Worm (Caenorhabditis elegans) whole organism, L3 larva: ENCODE results near the gene F26F2.3.

Source experiments
- R02D3.7 ChIP-seq: fragments of 150-350 bp; optimal IDR thresholded peaks from 2 replicates; lab custom pipeline; 2014; ENCODE audit warnings: missing biosample characterization, missing genetic modification characterization
- aly-2 ChIP-seq: fragments of 150-350 bp; optimal IDR thresholded peaks from 2 replicates; lab custom pipeline; 2014; ENCODE audit warnings: missing biosample characterization, missing genetic modification characterization
- ama-1 ChIP-seq: fragments of 150-350 bp; optimal IDR thresholded peaks from 2 replicates; lab custom pipeline; 2018
- ceh-82 ChIP-seq: fragments of 150-350 bp; optimal IDR thresholded peaks from 2 replicates; lab custom pipeline; 2014; ENCODE audit warnings: missing biosample characterization, missing genetic modification characterization
- daf-12 ChIP-seq: fragments of 150-350 bp; optimal IDR thresholded peaks from 2 replicates; lab custom pipeline; 2014; ENCODE audit warnings: missing biosample characterization, missing genetic modification reagents, missing genetic modification characterization
- elt-1 ChIP-seq: fragments of 150-350 bp; optimal IDR thresholded peaks from 2 replicates; lab custom pipeline; 2014; ENCODE audit warnings: missing biosample characterization, missing genetic modification characterization
- elt-2 ChIP-seq: sonication (generic microtip); optimal IDR thresholded peaks from 2 replicates; lab custom pipeline; 2016; ENCODE audit warnings: missing genetic modification reagents, mild to moderate bottlenecking, missing genetic modification characterization, missing compliant biosample characterization
- eor-1 ChIP-seq, 2 experiments: fragments of 150-350 bp; optimal IDR thresholded peaks; 2 replicates each; lab custom pipeline; 2014 to 2018; ENCODE audit warnings: missing biosample characterization in 2 of 2, missing genetic modification characterization in 2 of 2
- fkh-10 ChIP-seq: sonication (generic microtip); optimal IDR thresholded peaks from 2 replicates; lab custom pipeline; 2017; ENCODE audit warnings: missing biosample characterization, missing genetic modification reagents, missing genetic modification characterization
- fos-1 ChIP-seq: fragments of 150-350 bp; optimal IDR thresholded peaks from 2 replicates; lab custom pipeline; 2014; ENCODE audit warnings: missing biosample characterization, missing genetic modification characterization
- hmg-11 ChIP-seq: sonication (generic microtip); optimal IDR thresholded peaks from 2 replicates; lab custom pipeline; 2016; ENCODE audit warnings: missing genetic modification characterization, missing compliant biosample characterization
- jun-1 ChIP-seq: fragments of 150-350 bp; optimal IDR thresholded peaks from 2 replicates; lab custom pipeline; 2014; ENCODE audit warnings: missing biosample characterization, missing genetic modification reagents, missing genetic modification characterization
- lin-15B ChIP-seq: fragments of 150-350 bp; optimal IDR thresholded peaks from 2 replicates; lab custom pipeline; 2014; ENCODE audit warnings: missing biosample characterization, missing genetic modification characterization
- lin-39 ChIP-seq: fragments of 150-350 bp; optimal IDR thresholded peaks from 2 replicates; lab custom pipeline; 2018; ENCODE audit warnings: missing biosample characterization, missing genetic modification reagents, missing genetic modification characterization
- lsy-12 ChIP-seq: sonication (generic microtip); optimal IDR thresholded peaks from 2 replicates; lab custom pipeline; 2016; ENCODE audit warnings: mild to moderate bottlenecking, missing genetic modification characterization, missing compliant biosample characterization
- mdl-1 ChIP-seq: fragments of 150-350 bp; optimal IDR thresholded peaks from 2 replicates; lab custom pipeline; 2014; ENCODE audit warnings: missing biosample characterization, missing genetic modification characterization
- nfya-1 ChIP-seq: sonication (generic microtip); optimal IDR thresholded peaks from 2 replicates; lab custom pipeline; 2017; ENCODE audit warnings: missing genetic modification characterization, mild to moderate bottlenecking, missing compliant biosample characterization, antibody characterized with exemption, moderate library complexity; ENCODE audit not compliant: insufficient read depth
- nhr-12 ChIP-seq: fragments of 150-350 bp; optimal IDR thresholded peaks from 2 replicates; lab custom pipeline; 2014; ENCODE audit warnings: missing biosample characterization, missing genetic modification characterization
- nhr-23 ChIP-seq: fragments of 150-350 bp; optimal IDR thresholded peaks from 2 replicates; lab custom pipeline; 2014; ENCODE audit warnings: missing biosample characterization, missing genetic modification reagents, missing genetic modification characterization
- nhr-25 ChIP-seq: sonication (generic microtip); optimal IDR thresholded peaks from 2 replicates; lab custom pipeline; 2017; ENCODE audit warnings: missing biosample characterization, missing genetic modification characterization
- nhr-43 ChIP-seq: sonication (generic microtip); optimal IDR thresholded peaks from 2 replicates; lab custom pipeline; 2016; ENCODE audit warnings: mild to moderate bottlenecking, missing genetic modification characterization, missing compliant biosample characterization; ENCODE audit not compliant: poor library complexity, severe bottlenecking
- nhr-67 ChIP-seq: fragments of 150-350 bp; optimal IDR thresholded peaks from 2 replicates; lab custom pipeline; 2014; ENCODE audit warnings: missing biosample characterization, missing genetic modification characterization
- nhr-76 ChIP-seq: fragments of 150-350 bp; sonication (generic microtip); optimal IDR thresholded peaks from 5 replicates; lab custom pipeline; 2014; ENCODE audit warnings: missing biosample characterization, missing genetic modification characterization
- nhr-77 ChIP-seq: fragments of 150-350 bp; optimal IDR thresholded peaks from 2 replicates; lab custom pipeline; 2014; ENCODE audit warnings: missing biosample characterization, missing genetic modification characterization
- pqm-1 ChIP-seq: fragments of 150-350 bp; optimal IDR thresholded peaks from 2 replicates; lab custom pipeline; 2017; ENCODE audit warnings: missing biosample characterization, missing genetic modification characterization, inconsistent platforms
- sea-2 ChIP-seq: fragments of 150-350 bp; sonication (generic microtip); optimal IDR thresholded peaks from 4 replicates; lab custom pipeline; 2014; ENCODE audit warnings: missing biosample characterization, missing genetic modification reagents, missing genetic modification characterization
- skn-1 ChIP-seq: fragments of 150-350 bp; optimal IDR thresholded peaks from 2 replicates; lab custom pipeline; 2014; ENCODE audit warnings: missing biosample characterization, missing genetic modification characterization
- unc-39 ChIP-seq: sonication (generic microtip); optimal IDR thresholded peaks from 4 replicates; lab custom pipeline; 2017; ENCODE audit warnings: missing biosample characterization, missing genetic modification characterization
- unc-62 ChIP-seq: fragments of 150-350 bp; sonication (generic microtip); optimal IDR thresholded peaks from 4 replicates; lab custom pipeline; 2014; ENCODE audit warnings: missing biosample characterization, missing genetic modification reagents, missing genetic modification characterization
- zag-1 ChIP-seq: fragments of 150-350 bp; optimal IDR thresholded peaks from 2 replicates; lab custom pipeline; 2014; ENCODE audit warnings: missing biosample characterization, missing genetic modification characterization

The F26F2.3 gene

DNA sequence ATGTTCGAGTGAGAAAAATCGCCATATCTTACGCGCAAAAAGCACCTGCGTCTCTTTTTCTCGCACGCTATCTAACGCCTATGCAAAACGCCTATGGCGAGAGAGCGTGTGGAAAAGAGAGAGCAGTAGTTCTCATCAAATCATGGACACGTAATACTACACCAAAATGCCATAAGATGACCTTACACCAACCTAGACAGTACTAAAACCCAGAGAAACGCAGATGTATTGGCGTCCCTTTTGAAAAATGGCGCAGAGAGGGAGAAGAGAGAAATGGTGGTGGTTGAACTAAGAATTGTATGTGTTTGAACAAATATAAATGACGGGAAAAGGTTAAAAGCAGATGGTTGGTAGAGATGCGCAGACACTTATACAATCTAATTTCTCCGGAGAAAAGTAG is 27.3 kb downstream of the F26F2.3 start, which contains the start of gene Y38H6C.16:
Gene Y38H6C.16, minus strand, starts transcription at position 293 of the 400 bp plus-strand sequence.
- TF ChIP-seq aly-2 (tag; lab: Kevin White, UChicago) (no peak), eor-1 (tag; optimal IDR thresholded peaks at IDR 0.05; lab: Kevin White, UChicago) (no peak), nhr-25 (tag; lab: Kevin White, UChicago) (peak; percentile 49)

ce11 chrV:20536208-20536607 is 30.1 kb downstream of the F26F2.3 start, which contains the start of gene Y38H6C.15:
Gene Y38H6C.15, minus strand, starts transcription at chrV:20536308.
- TF ChIP-seq elt-2, result no peak
- TF ChIP-seq nhr-76 (tag; lab: Kevin White, UChicago), result no peak
- no peak for TF ChIP-seq nhr-67
- TF ChIP-seq lsy-12, result no peak
- TF ChIP-seq nhr-77 (tag; lab: Kevin White, UChicago), result no peak
- no peak for TF ChIP-seq fkh-10 (GFP tag; lab: Kevin White, UChicago)
- no peak for TF ChIP-seq mdl-1 (tag; lab: Kevin White, UChicago)
- TF ChIP-seq elt-1 (tag; lab: Kevin White, UChicago), result no peak

- TF ChIP-seq elt-1 (tag; lab: Kevin White, UChicago), result no peak
- no peak for TF ChIP-seq pqm-1
- no peak for TF ChIP-seq lin-15B (tag; lab: Kevin White, UChicago)
- no peak for TF ChIP-seq nhr-12
- TF ChIP-seq R02D3.7 (tag; lab: Kevin White, UChicago), result no peak
- no peak for TF ChIP-seq lin-39 (tag; lab: Kevin White, UChicago)
- no peak for TF ChIP-seq unc-62
- no peak for TF ChIP-seq nhr-23 (tag; lab: Kevin White, UChicago)
- TF ChIP-seq unc-39 (tag; lab: Kevin White, UChicago), result no peak
- no peak for TF ChIP-seq nhr-25 (tag; lab: Kevin White, UChicago)
- no peak for TF ChIP-seq jun-1 (tag; lab: Kevin White, UChicago)
- TF ChIP-seq eor-1 (tag; optimal IDR thresholded peaks at IDR 0.05; lab: Kevin White, UChicago), result no peak
- TF ChIP-seq sea-2, result no peak
These were observed 32.3 kb downstream of the F26F2.3 start, which contains the start of gene famh-161 for ce11 chrV:20534072-20534471. Gene famh-161, minus strand, starts transcription at chrV:20534172.

ce11 chrV:20527493-20527892 is 38.9 kb downstream of the F26F2.3 start, which contains the start of gene Y38H6C.13:
Gene Y38H6C.13, plus strand, starts transcription at chrV:20527793.
- no peak for TF ChIP-seq nhr-12
- no peak for TF ChIP-seq nhr-67
- TF ChIP-seq, all 47 proteins: peak for 0

DNA sequence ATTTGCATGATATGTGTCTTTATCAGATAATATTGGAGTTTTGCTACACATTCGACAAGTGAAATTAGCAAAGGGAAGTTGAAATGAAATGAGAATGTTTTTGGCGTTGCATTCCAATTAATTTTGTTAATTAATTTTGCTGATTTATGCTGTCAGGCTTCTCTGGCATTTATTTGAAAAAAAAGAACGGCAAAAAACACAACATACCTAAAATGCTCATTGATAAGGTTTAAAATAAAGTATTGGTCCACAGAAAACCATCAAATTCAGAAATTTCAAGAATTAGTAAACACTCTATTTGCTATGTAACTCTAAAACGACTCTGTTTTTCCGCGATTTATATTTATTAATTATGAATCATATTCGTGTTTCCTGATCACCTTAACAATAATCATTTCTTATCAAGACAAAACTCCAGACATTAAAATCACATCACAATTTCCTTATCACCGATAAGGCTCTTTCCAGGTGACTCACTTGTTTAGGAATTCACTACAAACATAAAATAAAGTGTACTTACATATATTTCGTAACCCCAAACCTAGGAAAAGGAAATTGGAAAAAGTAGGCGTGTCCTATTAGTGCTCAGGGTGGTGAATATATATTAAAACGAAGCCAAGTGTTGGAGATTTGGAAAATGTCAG is 40.4 kb downstream of the F26F2.3 start, which contains the start of the genes srh-166 and Y38H6C.24:
Gene srh-166, minus strand, starts transcription at position 51 of the 644 bp plus-strand sequence.
Gene Y38H6C.24, plus strand, starts transcription at position 620 of the 644 bp plus-strand sequence.
- TF ChIP-seq unc-62 (no peak), zag-1 (tag; lab: Kevin White, UChicago) (no peak), daf-12 (tag; lab: Kevin White, UChicago) (no peak), jun-1 (tag; lab: Kevin White, UChicago) (peak; percentile 52), elt-2 (peak; percentile 82), lin-15B (tag; lab: Kevin White, UChicago) (no peak), pqm-1 (peak; percentile 89), aly-2 (tag; lab: Kevin White, UChicago) (no peak), skn-1 (tag; lab: Kevin White, UChicago) (peak; percentile 41)

DNA sequence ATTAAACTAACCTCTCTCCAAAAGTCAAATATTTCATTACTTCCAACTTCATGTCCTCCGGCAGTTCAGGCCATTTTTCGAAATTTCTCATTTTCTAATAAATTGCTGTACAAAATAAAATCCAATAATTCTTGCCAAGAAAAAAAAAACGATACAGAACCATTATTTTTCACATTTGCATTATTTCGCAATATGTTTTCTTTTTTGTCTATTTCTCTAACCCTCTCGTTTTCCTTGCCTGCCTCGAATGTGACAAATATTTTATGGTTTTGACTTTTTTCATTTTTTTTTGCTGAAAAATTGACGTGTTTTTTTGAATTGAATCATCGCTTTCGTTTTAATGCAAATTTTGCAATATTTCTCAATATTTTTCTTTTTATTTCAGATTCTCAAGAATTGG is 44.1 kb downstream of the F26F2.3 start, which contains the start of the genes Y38H6C.9 and fbxa-150:
Gene Y38H6C.9, minus strand, starts transcription at position 52 of the 400 bp plus-strand sequence.
Gene fbxa-150, plus strand, starts transcription at position 380 of the 400 bp plus-strand sequence.
- no peak for TF ChIP-seq fos-1
- TF ChIP-seq ceh-82, result no peak
- no peak for TF ChIP-seq hmg-11 (tag; lab: Kevin White, UChicago)
- no peak for TF ChIP-seq ama-1 (lab: Kevin White, UChicago)
- TF ChIP-seq mdl-1 (tag; lab: Kevin White, UChicago), result no peak
- TF ChIP-seq nhr-43 (tag; lab: Kevin White, UChicago), result no peak
- TF ChIP-seq nhr-77 (tag; lab: Kevin White, UChicago), result no peak
- no peak for TF ChIP-seq eor-1 (tag; optimal IDR thresholded peaks at IDR 0.05; lab: Kevin White, UChicago)
- no peak for TF ChIP-seq nhr-25 (tag; lab: Kevin White, UChicago)
- TF ChIP-seq lin-39 (tag; lab: Kevin White, UChicago), result no peak
- TF ChIP-seq lsy-12, result no peak
- TF ChIP-seq sea-2, result no peak
- no peak for TF ChIP-seq nfya-1 (tag; lab: Kevin White, UChicago)
- TF ChIP-seq unc-62, result no peak
